Fruit fly (Drosophila melanogaster) whole organism, embryonic: Measurements from ENCODE around the gene CG42540.

Experiments
- CG10274 ChIP-seq: fragments of 200-800 bp; sonication (Bioruptor generic); optimal IDR thresholded peaks from 3 replicates; lab custom pipeline; 2017; ENCODE audit warnings: missing biosample characterization, mild to moderate bottlenecking, missing genetic modification characterization
- CG10959 ChIP-seq: fragments of 200-800 bp; sonication (Bioruptor generic); IDR thresholded peaks from 2 replicates; pipeline ENCODE4 v1.3.6; 2022; ENCODE audit warnings: missing biosample characterization, missing genetic modification characterization
- CG11398 ChIP-seq: fragments of 200-800 bp; sonication (Bioruptor generic); optimal IDR thresholded peaks from 2 replicates; lab custom pipeline; 2016; ENCODE audit warnings: missing biosample characterization, missing genetic modification characterization
- CG11504 ChIP-seq: fragments of 200-800 bp; sonication (Bioruptor generic); optimal IDR thresholded peaks from 3 replicates; lab custom pipeline; 2019; ENCODE audit warnings: missing biosample characterization, mild to moderate bottlenecking, missing genetic modification characterization, moderate library complexity
- CG12942 ChIP-seq: fragments of 200-800 bp; sonication (Bioruptor generic); optimal IDR thresholded peaks from 3 replicates; lab custom pipeline; 2016; ENCODE audit warnings: missing biosample characterization, missing genetic modification characterization
- CG14014 ChIP-seq: fragments of 200-800 bp; sonication (Bioruptor generic); IDR thresholded peaks from 2 replicates; pipeline ENCODE4 v1.3.6; 2022; ENCODE audit warnings: missing biosample characterization, missing genetic modification characterization
- CG15011 ChIP-seq: fragments of 200-800 bp; sonication (Bioruptor generic); optimal IDR thresholded peaks from 3 replicates; lab custom pipeline; 2018; ENCODE audit warnings: missing biosample characterization, mild to moderate bottlenecking, missing genetic modification characterization
- CG15269 ChIP-seq: fragments of 200-800 bp; sonication (Bioruptor generic); optimal IDR thresholded peaks from 2 replicates; lab custom pipeline; 2018; ENCODE audit warnings: missing biosample characterization, mild to moderate bottlenecking, missing genetic modification characterization, moderate library complexity
- CG1602 ChIP-seq: fragments of 200-800 bp; sonication (Bioruptor generic); optimal IDR thresholded peaks from 3 replicates; lab custom pipeline; 2016; ENCODE audit warnings: missing biosample characterization, missing genetic modification characterization
- CG17612 ChIP-seq: fragments of 200-800 bp; sonication (Bioruptor generic); IDR thresholded peaks from 2 replicates; pipeline ENCODE4 v1.3.6; 2022; ENCODE audit warnings: missing biosample characterization, missing genetic modification characterization
- CG2712 ChIP-seq: fragments of 200-800 bp; optimal IDR thresholded peaks from 3 replicates; lab custom pipeline; 2019; ENCODE audit warnings: missing biosample characterization, mild to moderate bottlenecking, missing genetic modification characterization, moderate library complexity
- CG33557 ChIP-seq: fragments of 200-800 bp; sonication (Bioruptor generic); optimal IDR thresholded peaks from 2 replicates; lab custom pipeline; 2019; ENCODE audit warnings: missing biosample characterization, mild to moderate bottlenecking, missing genetic modification characterization, moderate library complexity
- CG4282 ChIP-seq: fragments of 200-800 bp; sonication (Bioruptor generic); optimal IDR thresholded peaks from 2 replicates; lab custom pipeline; 2016; ENCODE audit warnings: missing biosample characterization, missing genetic modification characterization
- CG4730 ChIP-seq: fragments of 200-800 bp; sonication (Bioruptor generic); IDR thresholded peaks from 2 replicates; pipeline ENCODE4 v1.3.6; 2022; ENCODE audit warnings: missing biosample characterization, missing genetic modification characterization
- CG4820 ChIP-seq: fragments of 200-800 bp; sonication (Bioruptor generic); optimal IDR thresholded peaks from 3 replicates; lab custom pipeline; 2016; ENCODE audit warnings: missing biosample characterization, missing genetic modification characterization
- CG6254 ChIP-seq: fragments of 200-800 bp; sonication (Bioruptor generic); optimal IDR thresholded peaks from 3 replicates; lab custom pipeline; 2017; ENCODE audit warnings: mild to moderate bottlenecking, missing biosample characterization, missing genetic modification reagents, missing genetic modification characterization
- CG7839 ChIP-seq: fragments of 200-800 bp; sonication (Bioruptor generic); optimal IDR thresholded peaks from 3 replicates; lab custom pipeline; 2018; ENCODE audit warnings: missing biosample characterization, mild to moderate bottlenecking, missing genetic modification characterization, moderate library complexity
- CG8765 ChIP-seq: fragments of 200-800 bp; sonication (Bioruptor generic); IDR thresholded peaks from 2 replicates; pipeline ENCODE4 v1.3.6; 2022; ENCODE audit warnings: missing biosample characterization, missing genetic modification characterization
- CHES-1-like ChIP-seq: fragments of 200-800 bp; sonication (Bioruptor generic); optimal IDR thresholded peaks from 2 replicates; lab custom pipeline; 2016; ENCODE audit warnings: missing biosample characterization, missing genetic modification characterization
- Ets97D ChIP-seq: fragments of 200-800 bp; sonication (Bioruptor generic); optimal IDR thresholded peaks from 3 replicates; lab custom pipeline; 2016; ENCODE audit warnings: missing biosample characterization, missing genetic modification characterization
- HLHmδ ChIP-seq: fragments of 200-800 bp; sonication (Bioruptor generic); optimal IDR thresholded peaks from 2 replicates; lab custom pipeline; 2018; ENCODE audit warnings: missing biosample characterization, mild to moderate bottlenecking, missing genetic modification characterization, moderate library complexity
- Hr3 ChIP-seq: fragments of 200-800 bp; sonication (Bioruptor generic); optimal IDR thresholded peaks from 3 replicates; lab custom pipeline; 2016; ENCODE audit warnings: missing biosample characterization, missing genetic modification characterization
- Lhr ChIP-seq: fragments of 200-800 bp; sonication (Bioruptor generic); optimal IDR thresholded peaks from 3 replicates; lab custom pipeline; 2017; ENCODE audit warnings: mild to moderate bottlenecking, missing biosample characterization, missing genetic modification reagents, missing genetic modification characterization
- Lim3 ChIP-seq: fragments of 200-800 bp; sonication (Bioruptor generic); IDR thresholded peaks from 2 replicates; pipeline ENCODE4 v1.3.6; 2022; ENCODE audit warnings: missing biosample characterization, missing genetic modification characterization
- MBD-R2 ChIP-seq: fragments of 200-800 bp; sonication (Bioruptor generic); IDR thresholded peaks from 2 replicates; pipeline ENCODE4 v1.3.6; 2022; ENCODE audit warnings: missing biosample characterization, missing genetic modification characterization
- NC2β ChIP-seq: fragments of 200-800 bp; sonication (Bioruptor generic); optimal IDR thresholded peaks from 2 replicates; lab custom pipeline; 2016; ENCODE audit warnings: missing biosample characterization, missing genetic modification characterization
- Nf-YB ChIP-seq: fragments of 200-800 bp; sonication (Bioruptor generic); optimal IDR thresholded peaks from 3 replicates; lab custom pipeline; 2019; ENCODE audit warnings: missing biosample characterization, mild to moderate bottlenecking, missing genetic modification characterization, moderate library complexity
- PHDP ChIP-seq: fragments of 200-800 bp; sonication (Bioruptor generic); optimal IDR thresholded peaks from 3 replicates; lab custom pipeline; 2018; ENCODE audit warnings: missing biosample characterization, mild to moderate bottlenecking, missing genetic modification characterization, moderate library complexity
- Ssrp ChIP-seq: fragments of 200-800 bp; sonication (Bioruptor generic); optimal IDR thresholded peaks from 2 replicates; lab custom pipeline; 2018; ENCODE audit warnings: missing biosample characterization, mild to moderate bottlenecking, missing genetic modification characterization, moderate library complexity
- Taf1 ChIP-seq: fragments of 200-800 bp; sonication (Bioruptor generic); IDR thresholded peaks from 2 replicates; pipeline ENCODE4 v1.3.6; 2022; ENCODE audit warnings: missing biosample characterization, missing genetic modification characterization
- Xrp1 ChIP-seq: fragments of 200-800 bp; sonication (Bioruptor generic); IDR thresholded peaks from 2 replicates; pipeline ENCODE4 v1.3.6; 2022; ENCODE audit warnings: missing biosample characterization, missing genetic modification characterization
- ab ChIP-seq: fragments of 200-800 bp; sonication (Bioruptor generic); optimal IDR thresholded peaks from 2 replicates; lab custom pipeline; 2016; ENCODE audit warnings: missing biosample characterization, missing genetic modification characterization
- bcd ChIP-seq: fragments of 200-800 bp; sonication (Bioruptor generic); optimal IDR thresholded peaks from 2 replicates; lab custom pipeline; 2017; ENCODE audit warnings: missing biosample characterization, mild to moderate bottlenecking, missing genetic modification characterization
- bsh ChIP-seq, 2 experiments: fragments of 200-800 bp; sonication (Bioruptor generic); optimal IDR thresholded peaks; 2 replicates each; lab custom pipeline; 2017 to 2018; ENCODE audit warnings: mild to moderate bottlenecking in 2 of 2, missing biosample characterization in 2 of 2, missing genetic modification characterization in 2 of 2, moderate library complexity in 1 of 2
- dan ChIP-seq: fragments of 200-800 bp; sonication (Bioruptor generic); IDR thresholded peaks from 2 replicates; pipeline ENCODE4 v1.3.6; 2022; ENCODE audit warnings: missing biosample characterization, missing genetic modification characterization
- kay ChIP-seq: fragments of 200-800 bp; sonication (Bioruptor generic); optimal IDR thresholded peaks from 2 replicates; lab custom pipeline; 2016; ENCODE audit warnings: missing biosample characterization, missing genetic modification characterization
- kni ChIP-seq: fragments of 200-800 bp; sonication (Bioruptor generic); optimal IDR thresholded peaks from 3 replicates; lab custom pipeline; 2017; ENCODE audit warnings: mild to moderate bottlenecking, missing biosample characterization, missing genetic modification reagents, missing genetic modification characterization
- lab ChIP-seq: fragments of 200-800 bp; sonication (Bioruptor generic); optimal IDR thresholded peaks from 3 replicates; lab custom pipeline; 2017; ENCODE audit warnings: missing biosample characterization, missing genetic modification characterization, mild to moderate bottlenecking, moderate library complexity, missing genetic modification reagents
- lola ChIP-seq, 3 experiments: fragments of >200 bp in 2 of 3; fragments of 200-800 bp in 1 of 3; sonication (Bioruptor generic) in 1 of 3; optimal IDR thresholded peaks; 2 replicates each; lab custom pipeline; 2017 to 2019; ENCODE audit warnings: missing biosample characterization in 3 of 3, missing genetic modification characterization in 3 of 3, mild to moderate bottlenecking in 1 of 3, moderate library complexity in 1 of 3
- luna ChIP-seq: fragments of 200-800 bp; sonication (Bioruptor generic); optimal IDR thresholded peaks from 2 replicates; lab custom pipeline; 2016; ENCODE audit warnings: missing biosample characterization, missing genetic modification characterization
- nerfin-2 ChIP-seq: fragments of 200-800 bp; sonication (Bioruptor generic); IDR thresholded peaks from 2 replicates; pipeline ENCODE4 v1.3.6; 2022; ENCODE audit warnings: missing biosample characterization, missing genetic modification characterization; ENCODE audit not compliant: partially characterized antibody
- pros ChIP-seq: fragments of 200-800 bp; sonication (Bioruptor generic); optimal IDR thresholded peaks from 3 replicates; lab custom pipeline; 2019; ENCODE audit warnings: missing biosample characterization, mild to moderate bottlenecking, missing genetic modification characterization, moderate library complexity
- pum ChIP-seq: fragments of 200-800 bp; sonication (Bioruptor generic); optimal IDR thresholded peaks from 2 replicates; lab custom pipeline; 2016; ENCODE audit warnings: missing biosample characterization, missing genetic modification characterization
- repo ChIP-seq: fragments of 200-800 bp; sonication (Bioruptor generic); optimal IDR thresholded peaks from 2 replicates; lab custom pipeline; 2016; ENCODE audit warnings: missing biosample characterization, missing genetic modification characterization
- sens ChIP-seq: fragments of 200-800 bp; sonication (Bioruptor generic); peaks from one replicate; lab custom pipeline; 2016; ENCODE audit warnings: missing biosample characterization, missing genetic modification characterization
- sim ChIP-seq: fragments of 200-800 bp; sonication (Bioruptor generic); IDR thresholded peaks from 2 replicates; pipeline ENCODE4 v1.3.6; 2022; ENCODE audit warnings: missing biosample characterization, missing genetic modification characterization
- ssp ChIP-seq: fragments of 200-800 bp; sonication (Bioruptor generic); IDR thresholded peaks from 2 replicates; pipeline ENCODE4 v1.3.6; 2022; ENCODE audit warnings: missing biosample characterization, missing genetic modification characterization
- sug ChIP-seq: fragments of 200-800 bp; optimal IDR thresholded peaks from 2 replicates; lab custom pipeline; 2019; ENCODE audit warnings: missing biosample characterization, mild to moderate bottlenecking, missing genetic modification characterization, moderate library complexity
- tx ChIP-seq: fragments of 200-800 bp; sonication (Bioruptor generic); optimal IDR thresholded peaks from 2 replicates; lab custom pipeline; 2016; ENCODE audit warnings: missing biosample characterization, missing genetic modification characterization
- usp ChIP-seq: fragments of >200 bp; optimal IDR thresholded peaks from 2 replicates; lab custom pipeline; 2017; ENCODE audit warnings: missing biosample characterization, missing genetic modification characterization
- yki ChIP-seq: fragments of >200 bp; optimal IDR thresholded peaks from 3 replicates; lab custom pipeline; 2018

Gene CG42540

DNA sequence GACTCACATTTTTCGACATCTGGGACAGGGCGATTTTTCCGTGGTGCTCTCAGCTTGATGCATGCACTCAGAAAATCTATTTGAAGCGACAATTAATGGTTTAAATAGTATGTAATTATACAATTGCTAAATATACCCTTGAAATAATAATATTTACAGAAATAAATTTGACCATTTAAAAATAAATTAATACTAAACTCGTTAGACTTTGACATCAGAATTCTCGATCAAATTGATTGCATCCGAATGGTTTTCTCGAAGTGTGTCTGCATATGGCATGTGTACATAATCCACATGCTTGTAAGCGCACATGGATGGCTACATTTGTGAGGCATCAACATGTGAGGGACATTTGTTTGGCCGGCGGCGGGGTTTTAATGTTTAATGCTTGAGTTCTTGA is 9.2 kb upstream of the CG42540 start (continued):
- TF ChIP-seq Hr3 (GFP tag; lab: Kevin White, UChicago) (peak; percentile 47), CG2712 (peak; percentile 92), Ets97D (no peak), HLHmδ (GFP tag; lab: Kevin White, UChicago) (no peak), kay (GFP tag; lab: Kevin White, UChicago) (peak; percentile 10), ssp (GFP tag; lab: Robert Waterston, UW) (peak; percentile 55), CG15011 (GFP tag; lab: Kevin White, UChicago) (peak; percentile 26), Ssrp (tag; lab: Kevin White, UChicago) (peak; percentile 65), sug (tag; lab: Kevin White, UChicago) (no peak), lab (GFP tag; lab: Kevin White, UChicago) (peak; percentile 45), luna (GFP tag; lab: Kevin White, UChicago) (no peak), CG15269 (peak; percentile 42), CG8765 (GFP tag; lab: Robert Waterston, UW) (peak; percentile 54; the same call in 1 of the 2 replicates), CG4282 (GFP tag; lab: Kevin White, UChicago) (no peak), nerfin-2 (GFP tag; lab: Robert Waterston, UW) (no peak), CG14014 (no peak), Nf-YB (peak; percentile 50), PHDP (peak; percentile 46), Xrp1 (GFP tag; lab: Robert Waterston, UW) (peak; percentile 93), CG7839 (tag; lab: Kevin White, UChicago) (peak; percentile 70), ab (no peak), repo (no peak), CG12942 (GFP tag; lab: Kevin White, UChicago) (peak; percentile 34), CG11504 (tag; lab: Kevin White, UChicago) (peak; percentile 77), NC2β (GFP tag; lab: Kevin White, UChicago) (peak; percentile 17), CG10274 (no peak), MBD-R2 (GFP tag; lab: Robert Waterston, UW) (0 out of 2 replicates have a peak, but pooled peaks have one; percentile 17), sens (GFP tag; lab: Kevin White, UChicago) (peak; percentile 92), CG11398 (GFP tag; lab: Kevin White, UChicago) (no peak), Taf1 (no peak), Lim3 (GFP tag; lab: Robert Waterston, UW) (no peak), CG4820 (GFP tag; lab: Kevin White, UChicago) (peak; percentile 70), kni (no peak), Lhr (GFP tag; lab: Kevin White, UChicago) (no peak), pros (peak; percentile 62), bcd (peak; percentile 35), CG4730 (GFP tag; lab: Robert Waterston, UW) (0 out of 2 replicates have a peak, but pooled peaks have one; percentile 34), bsh (GFP tag; optimal IDR thresholded peaks at IDR 0.05; lab: Kevin White, UChicago) (peak; percentile 82 to 83), pum (GFP tag; lab: Kevin White, UChicago) (no peak), sim (GFP tag; lab: Robert Waterston, UW) (peak; percentile 33; the same call in 1 of the 2 replicates), CG1602 (peak; percentile 55), tx (no peak), CG33557 (peak; percentile 81), lola (GFP tag; optimal IDR thresholded peaks at IDR 0.05; lab: Kevin White, UChicago) (peak in 1 of 3 experiments; percentile 86), yki (lab: Kevin White, UChicago) (no peak), CG17612 (GFP tag; lab: Robert Waterston, UW) (no peak), CG6254 (GFP tag; lab: Kevin White, UChicago) (peak; percentile 73), dan (GFP tag; lab: Robert Waterston, UW) (peak; percentile 73; the same call in 1 of the 2 replicates), usp (no peak), CG10959 (GFP tag; lab: Robert Waterston, UW) (peak; percentile 86), CHES-1-like (GFP tag; lab: Kevin White, UChicago) (no peak)
